Fruit fly (Drosophila melanogaster): ENCODE data around the gene CG43861.

The CG43861 gene

DNA sequence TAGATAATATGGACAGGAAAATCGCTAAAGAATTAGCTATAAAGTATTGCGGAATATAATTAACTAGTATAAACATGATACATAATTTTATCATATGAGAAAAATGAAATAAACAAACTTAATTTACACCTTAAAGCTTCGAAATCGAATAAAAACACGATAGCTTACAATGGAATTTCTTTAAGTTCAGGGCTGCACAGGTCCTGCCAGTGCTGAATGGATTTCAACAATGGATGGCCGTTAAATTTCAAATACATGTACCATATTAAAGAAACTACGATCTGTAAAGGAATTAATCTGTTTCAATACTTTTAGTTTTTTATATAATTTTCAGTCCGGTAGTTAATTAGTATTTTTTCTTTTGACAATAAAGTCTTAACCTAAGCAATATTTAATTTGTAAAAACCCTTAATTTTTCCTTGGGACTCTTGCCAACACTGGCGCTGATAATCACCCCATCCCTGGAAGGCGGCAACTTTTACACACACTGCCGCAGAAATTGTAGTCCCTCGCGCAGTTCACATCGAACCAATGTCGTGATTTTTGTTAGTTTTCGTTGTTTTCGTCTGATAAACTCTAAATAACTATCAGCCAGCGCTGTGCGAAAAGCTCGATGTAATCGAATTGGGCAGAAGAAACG is 44.1 kb upstream of the CG43861 start, which contains the start of the genes barr and lok (continued):
- TF ChIP-seq zf30C (GFP tag; optimal IDR thresholded peaks at IDR 0.05) (no peak), stc (GFP tag; IDR thresholded peaks at IDR 0.05) (no peak), CG15011 (GFP tag; optimal IDR thresholded peaks at IDR 0.05) (peak; percentile 3), Lhr (GFP tag; optimal IDR thresholded peaks at IDR 0.05) (peak; percentile 49), fu2 (GFP tag; optimal IDR thresholded peaks at IDR 0.05) (peak; percentile 45), tna (GFP tag; IDR thresholded peaks at IDR 0.05; ENCODE audit: partially characterized antibody) (no peak), Kr (GFP tag; optimal IDR thresholded peaks at IDR 0.05) (no peak), stwl (tag; optimal IDR thresholded peaks at IDR 0.05) (peak; percentile 24), HmgD (GFP tag; optimal IDR thresholded peaks at IDR 0.05) (no peak), PHDP (tag; optimal IDR thresholded peaks at IDR 0.05) (peak; percentile 5), CG30020 (tag; optimal IDR thresholded peaks at IDR 0.05) (peak; percentile 66), kay (GFP tag; optimal IDR thresholded peaks at IDR 0.05) (peak; percentile 39), CG2116 (GFP tag; optimal IDR thresholded peaks at IDR 0.05) (peak; percentile 93), Xbp1 (GFP tag; optimal IDR thresholded peaks at IDR 0.05) (peak; percentile 63), MESR4 (GFP tag; optimal IDR thresholded peaks at IDR 0.05) (peak; percentile 68), vfl (GFP tag; optimal IDR thresholded peaks at IDR 0.05) (peak; percentile 19), CG11723 (GFP tag; optimal IDR thresholded peaks at IDR 0.05) (peak; percentile 23), ERR (GFP tag; optimal IDR thresholded peaks at IDR 0.05) (no peak), Ets65A (GFP tag) (peak; percentile 97), Hr3 (GFP tag; optimal IDR thresholded peaks at IDR 0.05) (peak; percentile 66), Meics (GFP tag; optimal IDR thresholded peaks at IDR 0.05) (peak; percentile 42), Ada2b (GFP tag; IDR thresholded peaks at IDR 0.05) (0 out of 2 replicates have a peak, but pooled peaks have one; percentile 25), ab (GFP tag; optimal IDR thresholded peaks at IDR 0.05) (no peak), odd (GFP tag; optimal IDR thresholded peaks at IDR 0.05) (no peak), CG17328 (GFP tag; IDR thresholded peaks at IDR 0.05) (no peak), Hr51 (GFP tag; optimal IDR thresholded peaks at IDR 0.05) (peak in 1 of 2 experiments; percentile 57), insv (GFP tag; optimal IDR thresholded peaks at IDR 0.05) (no peak), Fer3 (tag; optimal IDR thresholded peaks at IDR 0.05) (peak; percentile 22), CG2875 (GFP tag; optimal IDR thresholded peaks at IDR 0.05) (peak; percentile 29), CG10543 (GFP tag; optimal IDR thresholded peaks at IDR 0.05) (peak; percentile 62), Pdp1 (GFP tag; optimal IDR thresholded peaks at IDR 0.05) (peak in 1 of 2 experiments; percentile 56), CG17359 (tag; optimal IDR thresholded peaks at IDR 0.05) (no peak), CG15696 (tag; optimal IDR thresholded peaks at IDR 0.05) (peak; percentile 39), Nf-YC (tag; optimal IDR thresholded peaks at IDR 0.05) (no peak), CG15514 (GFP tag; optimal IDR thresholded peaks at IDR 0.05) (peak; percentile 16), Stat92E (GFP tag; optimal IDR thresholded peaks at IDR 0.05) (no peak), Hsf (GFP tag; optimal IDR thresholded peaks at IDR 0.05) (peak; percentile 70), Mad (GFP tag; optimal IDR thresholded peaks at IDR 0.05) (peak; percentile 37), CG14667 (GFP tag; IDR thresholded peaks at IDR 0.05) (no peak), gem (tag; optimal IDR thresholded peaks at IDR 0.05) (peak; percentile 60), CG14965 (GFP tag; optimal IDR thresholded peaks at IDR 0.05; ENCODE audit: borderline replicate concordance) (no peak), NfI (GFP tag; optimal IDR thresholded peaks at IDR 0.05) (no peak), C15 (GFP tag; IDR thresholded peaks at IDR 0.05) (no peak), CG3163 (GFP tag; optimal IDR thresholded peaks at IDR 0.05) (peak; percentile 13), Hmr (GFP tag; optimal IDR thresholded peaks at IDR 0.05) (peak; percentile 35), CG5245 (GFP tag; optimal IDR thresholded peaks at IDR 0.05) (peak; percentile 6), crc (GFP tag; optimal IDR thresholded peaks at IDR 0.05) (peak; percentile 15), Myb (GFP tag; optimal IDR thresholded peaks at IDR 0.05) (peak; percentile 94), ken (GFP tag; IDR thresholded peaks at IDR 0.05) (no peak)

Data from whole organism, embryonic.